Fruit fly (Drosophila melanogaster): ENCODE measurements around the gene pll.

Gene pll

dm6 chr3R:27274533-27275447, 21.8 kb upstream of the pll start, which contains the start of gene CG5938:
TSS of gene CG5938 (plus strand) at chr3R:27274794.
- TF ChIP-seq usp (GFP tag; optimal IDR thresholded peaks at IDR 0.05) (no peak), CG8478 (optimal IDR thresholded peaks at IDR 0.05) (no peak), EcR (GFP tag; optimal IDR thresholded peaks at IDR 0.05) (no peak), Dll (optimal IDR thresholded peaks at IDR 0.05) (no peak), psq (optimal IDR thresholded peaks at IDR 0.05) (no peak), pan (optimal IDR thresholded peaks at IDR 0.05) (no peak)

dm6 chr3R:27273118-27274062, 20.4 kb upstream of the pll start, which contains the start of gene CG5934:
TSS of gene CG5934 (plus strand) at chr3R:27273705.
- TF ChIP-seq Dll (optimal IDR thresholded peaks at IDR 0.05) (no peak), EcR (GFP tag; optimal IDR thresholded peaks at IDR 0.05) (no peak), psq (optimal IDR thresholded peaks at IDR 0.05) (no peak), CG8478 (optimal IDR thresholded peaks at IDR 0.05) (no peak), pan (optimal IDR thresholded peaks at IDR 0.05) (no peak), usp (GFP tag; optimal IDR thresholded peaks at IDR 0.05) (no peak)

- TF ChIP-seq Dll (optimal IDR thresholded peaks at IDR 0.05) (no peak), CG8478 (optimal IDR thresholded peaks at IDR 0.05) (no peak), psq (optimal IDR thresholded peaks at IDR 0.05) (no peak), usp (GFP tag; optimal IDR thresholded peaks at IDR 0.05) (no peak), EcR (GFP tag; optimal IDR thresholded peaks at IDR 0.05) (no peak), pan (optimal IDR thresholded peaks at IDR 0.05) (no peak)
These were observed 19.3 kb upstream of the pll start for dm6 chr3R:27272233-27272632.

- TF ChIP-seq Dll (optimal IDR thresholded peaks at IDR 0.05) (no peak), psq (optimal IDR thresholded peaks at IDR 0.05) (no peak), CG8478 (optimal IDR thresholded peaks at IDR 0.05) (no peak), EcR (GFP tag; optimal IDR thresholded peaks at IDR 0.05) (no peak), usp (GFP tag; optimal IDR thresholded peaks at IDR 0.05) (no peak), pan (optimal IDR thresholded peaks at IDR 0.05) (no peak)
These were observed 17.6 kb upstream of the pll start for dm6 chr3R:27270379-27271266.

- no peak for TF ChIP-seq CG8478 (optimal IDR thresholded peaks at IDR 0.05)
- no peak for TF ChIP-seq usp (GFP tag; optimal IDR thresholded peaks at IDR 0.05)
- TF ChIP-seq pan (optimal IDR thresholded peaks at IDR 0.05): no peak
- no peak for TF ChIP-seq psq (optimal IDR thresholded peaks at IDR 0.05)
- no peak for TF ChIP-seq Dll (optimal IDR thresholded peaks at IDR 0.05)
- no peak for TF ChIP-seq EcR (GFP tag; optimal IDR thresholded peaks at IDR 0.05)
These were observed 12.3 kb upstream of the pll start, which contains the start of the genes CG14262 and CG14260 for dm6 chr3R:27265330-27265729. TSS of gene CG14262 (minus strand) at chr3R:27265430. TSS of gene CG14260 (plus strand) at chr3R:27265457.

- TF ChIP-seq Dll (optimal IDR thresholded peaks at IDR 0.05) (peak; percentile 6), psq (optimal IDR thresholded peaks at IDR 0.05) (no peak)
These were observed 10.6 kb upstream of the pll start, which contains the start of gene woc for dm6 chr3R:27263434-27264215. TSS of gene woc (minus strand) at chr3R:27264055.

- TF ChIP-seq EcR (GFP tag; optimal IDR thresholded peaks at IDR 0.05): no peak
- TF ChIP-seq CG8478 (optimal IDR thresholded peaks at IDR 0.05): no peak
- no peak for TF ChIP-seq psq (optimal IDR thresholded peaks at IDR 0.05)
- TF ChIP-seq usp (GFP tag; optimal IDR thresholded peaks at IDR 0.05): no peak
- no peak for TF ChIP-seq Dll (optimal IDR thresholded peaks at IDR 0.05)
- TF ChIP-seq pan (optimal IDR thresholded peaks at IDR 0.05): no peak
These were observed 967 bp upstream of the pll start for dm6 chr3R:27253921-27254376.

dm6 chr3R:27250907-27251306, 2.1 kb downstream of the pll start, which contains the start of the genes TTLL6B and TfIIA-L:
TSS of gene TTLL6B (minus strand) at chr3R:27251007.
TSS of gene TfIIA-L (plus strand) at chr3R:27251112.
- TF ChIP-seq EcR (GFP tag; optimal IDR thresholded peaks at IDR 0.05): no peak
- TF ChIP-seq psq (optimal IDR thresholded peaks at IDR 0.05): no peak
- TF ChIP-seq pan (optimal IDR thresholded peaks at IDR 0.05): no peak
- no peak for TF ChIP-seq CG8478 (optimal IDR thresholded peaks at IDR 0.05)
- TF ChIP-seq usp (GFP tag; optimal IDR thresholded peaks at IDR 0.05): no peak
- TF ChIP-seq Dll (optimal IDR thresholded peaks at IDR 0.05): no peak

- no peak for TF ChIP-seq pan (optimal IDR thresholded peaks at IDR 0.05)
- no peak for TF ChIP-seq CG8478 (optimal IDR thresholded peaks at IDR 0.05)
- no peak for TF ChIP-seq EcR (GFP tag; optimal IDR thresholded peaks at IDR 0.05)
- no peak for TF ChIP-seq Dll (optimal IDR thresholded peaks at IDR 0.05)
- no peak for TF ChIP-seq usp (GFP tag; optimal IDR thresholded peaks at IDR 0.05)
- TF ChIP-seq psq (optimal IDR thresholded peaks at IDR 0.05): no peak
These were observed 5.1 kb downstream of the pll start, which contains the start of gene CG5984 for dm6 chr3R:27247892-27248291. TSS of gene CG5984 (minus strand) at chr3R:27247992.

- TF ChIP-seq CG8478 (optimal IDR thresholded peaks at IDR 0.05) (no peak), Dll (optimal IDR thresholded peaks at IDR 0.05) (no peak), pan (optimal IDR thresholded peaks at IDR 0.05) (no peak), usp (GFP tag; optimal IDR thresholded peaks at IDR 0.05) (no peak), psq (optimal IDR thresholded peaks at IDR 0.05) (no peak), EcR (GFP tag; optimal IDR thresholded peaks at IDR 0.05) (no peak)
These were observed 6.7 kb downstream of the pll start for dm6 chr3R:27246264-27246663.

Measured in whole organism.